Fruit fly (Drosophila melanogaster): ENCODE results near the gene CG5653.

The CG5653 gene

dm6 chr3L:8925679-8926078 is 40.5 kb downstream of the CG5653 start (continued):
- no peak for TF ChIP-seq toy (GFP tag; IDR thresholded peaks at IDR 0.05)
- peak; percentile 63 for TF ChIP-seq CG1529 (GFP tag; optimal IDR thresholded peaks at IDR 0.05)
- peak; percentile 20 for TF ChIP-seq NC2β (GFP tag; optimal IDR thresholded peaks at IDR 0.05)
- peak; percentile 36 for TF ChIP-seq unpg (GFP tag; optimal IDR thresholded peaks at IDR 0.05)
- peak; percentile 34 for TF ChIP-seq nau (GFP tag; optimal IDR thresholded peaks at IDR 0.05)
- peak; percentile 74 for TF ChIP-seq Xrp1 (GFP tag; IDR thresholded peaks at IDR 0.05)
- TF ChIP-seq Sry-β (GFP tag; optimal IDR thresholded peaks at IDR 0.05): peak; percentile 41
- TF ChIP-seq MTF-1 (GFP tag; optimal IDR thresholded peaks at IDR 0.05; ENCODE audit: borderline replicate concordance): peak; percentile 10
- TF ChIP-seq dmrt99B (tag; optimal IDR thresholded peaks at IDR 0.05): peak; percentile 12
- TF ChIP-seq gce (GFP tag; IDR thresholded peaks at IDR 0.05): peak; percentile 59; the same call in 2 of the 3 replicates
- TF ChIP-seq gcm (GFP tag; optimal IDR thresholded peaks at IDR 0.05): no peak
- TF ChIP-seq wek (GFP tag; optimal IDR thresholded peaks at IDR 0.05): peak; percentile 56
- TF ChIP-seq PHDP (tag; optimal IDR thresholded peaks at IDR 0.05): peak; percentile 5
- peak; percentile 7 for TF ChIP-seq Jarid2 (GFP tag; optimal IDR thresholded peaks at IDR 0.05)
- TF ChIP-seq CG17568 (GFP tag; optimal IDR thresholded peaks at IDR 0.05): peak; percentile 27
- TF ChIP-seq CG11723 (GFP tag; optimal IDR thresholded peaks at IDR 0.05): peak; percentile 2
- peak; percentile 4 for TF ChIP-seq CG8388 (GFP tag; optimal IDR thresholded peaks at IDR 0.05)
- TF ChIP-seq gsb-n (tag; optimal IDR thresholded peaks at IDR 0.05): peak; percentile 66
- TF ChIP-seq CG12236 (GFP tag; optimal IDR thresholded peaks at IDR 0.05): peak; percentile 21
- no peak for TF ChIP-seq fru (optimal IDR thresholded peaks at IDR 0.05)
- no peak for TF ChIP-seq trh (GFP tag; optimal IDR thresholded peaks at IDR 0.05)
- TF ChIP-seq HLH3B (GFP tag; IDR thresholded peaks at IDR 0.05): peak; percentile 42; the same call in 1 of the 2 replicates
- no peak for TF ChIP-seq danr (GFP tag; IDR thresholded peaks at IDR 0.05)
- 0 out of 2 replicates have a peak, but pooled peaks have one; percentile 16 for TF ChIP-seq ttk (GFP tag; IDR thresholded peaks at IDR 0.05)
- peak; percentile 58 for TF ChIP-seq CG6254 (GFP tag; optimal IDR thresholded peaks at IDR 0.05)
- peak; percentile 33 for TF ChIP-seq CoRest (tag; optimal IDR thresholded peaks at IDR 0.05)
- no peak for TF ChIP-seq bowl (GFP tag; IDR thresholded peaks at IDR 0.05)
- TF ChIP-seq CG14710 (tag; optimal IDR thresholded peaks at IDR 0.05): peak; percentile 58
- TF ChIP-seq CG33557 (GFP tag; optimal IDR thresholded peaks at IDR 0.05): peak; percentile 63
- no peak for TF ChIP-seq sc (optimal IDR thresholded peaks at IDR 0.05)
- peak; percentile 39 for TF ChIP-seq sc (GFP tag; optimal IDR thresholded peaks at IDR 0.05)
- TF ChIP-seq CG31365 (tag; optimal IDR thresholded peaks at IDR 0.05): peak; percentile 5
- peak; percentile 27 for TF ChIP-seq CG12219 (GFP tag; optimal IDR thresholded peaks at IDR 0.05)
- TF ChIP-seq Scr (GFP tag; IDR thresholded peaks at IDR 0.05; ENCODE audit: partially characterized antibody): no peak
- TF ChIP-seq dmrt11E (tag; optimal IDR thresholded peaks at IDR 0.05): peak; percentile 23
- TF ChIP-seq CG2678 (tag; optimal IDR thresholded peaks at IDR 0.05): peak; percentile 67
- no peak for TF ChIP-seq inv (GFP tag; IDR thresholded peaks at IDR 0.05; ENCODE audit: partially characterized antibody)
- TF ChIP-seq Mes4 (GFP tag; optimal IDR thresholded peaks at IDR 0.05): peak; percentile 35
- TF ChIP-seq CG5180 (GFP tag; optimal IDR thresholded peaks at IDR 0.05): peak; percentile 9
- peak; percentile 75 for TF ChIP-seq ci (GFP tag; IDR thresholded peaks at IDR 0.05)
- peak in 1 of 2 experiments; percentile 24 for TF ChIP-seq eve (GFP tag; optimal IDR thresholded peaks at IDR 0.05)
- TF ChIP-seq ken (GFP tag; IDR thresholded peaks at IDR 0.05): peak; percentile 59
- TF ChIP-seq pho (GFP tag; optimal IDR thresholded peaks at IDR 0.05): no peak
- peak; percentile 38; the same call in 1 of the 2 replicates for TF ChIP-seq CG1024 (GFP tag; IDR thresholded peaks at IDR 0.05)
- peak; percentile 2 for TF ChIP-seq Nf-YB (GFP tag; optimal IDR thresholded peaks at IDR 0.05)
- no peak for TF ChIP-seq grau (tag; optimal IDR thresholded peaks at IDR 0.05)
- no peak for TF ChIP-seq Meics (GFP tag; optimal IDR thresholded peaks at IDR 0.05)
- peak; percentile 48 for TF ChIP-seq CG6813 (GFP tag; optimal IDR thresholded peaks at IDR 0.05)
- TF ChIP-seq CG15601 (tag; optimal IDR thresholded peaks at IDR 0.05): peak; percentile 88
- TF ChIP-seq CG10979 (tag; optimal IDR thresholded peaks at IDR 0.05): peak; percentile 31
